Fruit fly (Drosophila melanogaster): Measurements from ENCODE around the gene CG43390.
A peak's percentile ranks its signal among the peaks of the same experiment; 100 is the strongest.
"Not testable (repeated sequence)": the region's sequence is repeated elsewhere in the genome, so short reads cannot be mapped to it uniquely, and the experiment has no call there.

CG43390 gene

DNA sequence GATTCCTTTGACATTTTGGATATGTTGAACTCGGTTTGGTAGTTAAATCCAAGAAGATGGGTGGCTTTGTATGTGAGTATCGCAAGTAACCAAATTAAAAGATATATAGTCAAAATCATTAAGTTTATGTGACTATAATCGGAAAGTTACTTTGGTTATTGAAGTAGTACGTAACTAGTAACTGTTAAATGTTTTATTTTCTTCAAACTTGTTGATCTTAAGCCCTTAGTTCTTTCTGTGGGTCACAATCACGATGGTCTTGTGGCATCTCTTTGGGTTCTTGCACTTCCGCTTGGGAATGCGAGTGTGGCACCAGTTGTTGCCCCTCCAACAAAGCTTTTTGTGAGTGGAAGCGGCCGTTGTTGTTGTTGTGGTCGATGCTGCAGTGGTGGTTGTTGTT is 2.8 kb downstream of the CG43390 start, which contains the start of gene CG33489:
TSS of gene CG33489 (minus strand) at position 101 of the 400 bp plus-strand sequence.
- not testable (repeated sequence) for TF ChIP-seq CG17801 (GFP tag; optimal IDR thresholded peaks at IDR 0.05; ENCODE audit: partially characterized antibody)

DNA sequence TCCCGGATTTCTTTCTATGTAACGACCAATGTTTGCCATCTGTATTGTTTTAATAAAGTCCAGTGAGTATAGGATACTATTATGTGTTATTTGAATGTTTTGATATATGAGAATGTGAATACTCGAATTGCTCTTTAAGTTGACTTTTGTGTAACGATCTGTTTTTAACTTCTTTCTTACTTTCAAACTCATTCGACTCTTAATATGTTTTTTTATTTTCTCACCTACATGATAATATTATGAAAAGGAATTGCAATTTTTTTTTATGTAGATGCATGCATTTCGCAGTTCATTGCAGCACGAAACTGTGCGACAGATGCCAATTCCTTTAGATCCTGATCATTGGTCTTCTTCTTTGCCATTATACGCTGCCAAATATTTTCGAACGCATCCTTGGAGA is 5.2 kb downstream of the CG43390 start, which contains the start of gene CG33490:
TSS of gene CG33490 (minus strand) at position 101 of the 400 bp plus-strand sequence.
- no peak for TF ChIP-seq CG17801 (GFP tag; optimal IDR thresholded peaks at IDR 0.05; ENCODE audit: partially characterized antibody)

DNA sequence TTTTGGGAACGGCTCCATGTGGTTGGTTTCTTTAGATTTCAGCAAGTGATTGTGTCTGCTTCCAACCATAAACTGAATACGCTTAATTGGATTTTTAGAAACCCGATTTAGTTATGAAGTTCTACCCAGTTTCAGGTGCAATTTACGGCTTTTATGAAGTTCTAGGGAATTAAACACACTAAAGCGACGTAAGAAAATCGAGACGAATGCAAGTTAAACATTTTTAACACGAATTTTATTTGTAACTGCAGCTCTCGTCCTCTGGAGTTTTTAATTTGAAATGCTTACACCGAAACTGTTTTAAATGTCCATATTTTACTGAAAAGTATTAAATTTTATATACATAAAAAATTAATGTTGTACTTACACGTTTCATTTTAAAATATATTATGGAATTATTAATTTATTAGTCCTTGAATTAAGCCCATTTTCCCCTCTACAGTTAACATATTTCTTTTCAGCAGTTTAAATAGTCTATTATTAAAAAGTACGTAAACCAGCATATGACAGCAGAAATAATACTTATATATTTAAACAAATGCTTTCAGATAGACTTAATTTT is 15.7 kb downstream of the CG43390 start, which contains the start of the genes CG46412 and CG33267:
TSS of gene CG46412 (minus strand) at position 101 of the 562 bp plus-strand sequence.
TSS of gene CG33267 (plus strand) at position 512 of the 562 bp plus-strand sequence.
- TF ChIP-seq CG17801 (GFP tag; optimal IDR thresholded peaks at IDR 0.05; ENCODE audit: partially characterized antibody) = no peak

DNA sequence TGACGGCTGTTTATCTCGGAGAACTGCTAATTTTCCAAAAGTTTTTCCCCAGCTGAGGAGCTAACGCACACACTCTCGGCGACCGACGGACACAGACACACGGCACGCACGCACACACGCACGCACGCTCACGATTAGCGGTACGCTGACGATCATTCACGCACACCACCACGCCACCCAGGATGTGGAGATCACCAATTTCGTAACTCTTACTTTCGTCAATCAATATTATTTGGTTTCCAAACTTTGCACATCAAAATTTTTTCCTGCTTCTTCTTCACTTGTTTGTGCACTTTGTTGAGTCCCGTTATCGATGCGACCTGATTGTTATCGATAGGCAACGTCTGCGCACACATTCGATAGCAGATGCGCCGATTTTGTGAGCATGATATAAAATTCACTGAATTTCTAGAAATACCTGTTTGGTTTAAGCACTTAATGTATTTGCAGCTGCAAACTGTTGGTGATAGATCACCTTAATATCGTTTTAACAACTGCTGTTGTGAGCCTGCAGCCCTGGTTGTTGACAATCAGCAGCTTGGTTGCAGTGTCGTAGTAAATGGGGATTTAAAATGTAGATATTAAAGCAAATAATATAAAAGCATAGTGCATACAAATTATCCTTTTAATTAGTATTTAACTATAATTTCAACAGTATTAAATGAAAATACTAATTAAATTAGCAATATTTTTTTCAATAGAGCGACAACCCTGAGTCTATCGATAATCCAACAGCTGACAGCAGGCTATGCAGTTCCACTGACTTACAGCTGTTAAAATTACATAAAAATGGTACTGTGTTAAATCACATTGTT is 17.6 kb downstream of the CG43390 start, which contains the start of the genes CG7394 and Mob2:
TSS of gene CG7394 (plus strand) at position 51 of the 815 bp plus-strand sequence.
TSS of gene Mob2 (minus strand) at position 288 of the 815 bp plus-strand sequence.
- peak; percentile 86 for TF ChIP-seq CG17801 (GFP tag; optimal IDR thresholded peaks at IDR 0.05; ENCODE audit: partially characterized antibody)

DNA sequence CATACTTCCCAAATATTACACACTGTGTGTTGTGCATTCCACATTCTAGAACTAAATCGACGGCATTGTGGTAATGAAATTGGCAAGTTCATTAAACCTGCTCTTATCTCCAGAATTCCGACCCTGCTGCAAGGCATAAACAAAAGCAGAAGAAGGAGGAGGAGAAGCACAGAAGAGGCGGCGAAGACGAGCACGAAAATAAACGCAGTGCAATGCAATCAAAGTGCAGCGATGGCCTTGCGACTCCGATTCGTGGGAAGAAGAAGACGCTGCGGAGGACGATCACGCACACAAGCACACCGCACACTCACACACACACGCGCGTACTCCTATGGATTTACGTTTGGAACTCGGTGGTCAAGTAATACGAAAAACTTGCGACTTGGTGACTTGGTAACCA is 18.9 kb downstream of the CG43390 start:
- TF ChIP-seq CG17801 (GFP tag; optimal IDR thresholded peaks at IDR 0.05; ENCODE audit: partially characterized antibody) = no peak

DNA sequence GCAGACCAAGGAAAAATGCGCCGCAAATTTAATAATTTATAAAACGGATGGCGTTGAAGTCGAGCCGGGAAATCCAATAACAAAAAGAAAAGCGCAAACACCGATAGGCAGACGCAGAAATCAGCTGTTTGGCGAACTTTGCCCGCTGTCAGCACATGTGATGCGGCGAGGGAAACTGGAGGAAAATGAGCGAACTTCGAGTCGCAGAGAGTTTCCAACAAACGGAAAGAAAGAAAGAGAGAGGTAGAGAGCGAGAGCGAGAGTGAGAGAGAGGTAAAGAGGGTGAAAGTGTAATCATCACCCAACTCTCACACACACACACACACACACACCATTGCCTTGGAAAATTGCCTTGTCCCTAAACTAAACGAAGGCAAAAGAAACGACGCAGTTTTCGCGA is 22.5 kb downstream of the CG43390 start:
- no peak for TF ChIP-seq CG17801 (GFP tag; optimal IDR thresholded peaks at IDR 0.05; ENCODE audit: partially characterized antibody)

DNA sequence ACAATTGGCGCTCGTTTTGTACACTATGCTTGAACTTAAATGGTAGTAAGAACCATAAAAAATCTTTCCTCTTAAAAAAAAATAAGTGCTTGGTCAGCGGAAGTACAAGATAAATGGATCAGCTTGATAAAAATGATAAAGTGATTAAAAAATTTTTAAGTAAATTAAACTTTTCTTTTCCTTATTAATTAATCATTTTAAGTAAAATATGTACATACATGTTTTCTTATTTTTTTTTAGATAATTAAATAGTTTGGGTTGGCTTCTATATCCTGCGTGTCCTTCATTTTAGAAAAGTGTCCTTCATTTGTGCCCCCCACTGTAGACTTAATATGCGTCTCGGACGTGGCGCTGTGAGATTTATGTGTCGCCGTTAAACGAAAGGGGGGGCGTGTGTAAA is 23.1 kb downstream of the CG43390 start:
- TF ChIP-seq CG17801 (GFP tag; optimal IDR thresholded peaks at IDR 0.05; ENCODE audit: partially characterized antibody) = no peak

DNA sequence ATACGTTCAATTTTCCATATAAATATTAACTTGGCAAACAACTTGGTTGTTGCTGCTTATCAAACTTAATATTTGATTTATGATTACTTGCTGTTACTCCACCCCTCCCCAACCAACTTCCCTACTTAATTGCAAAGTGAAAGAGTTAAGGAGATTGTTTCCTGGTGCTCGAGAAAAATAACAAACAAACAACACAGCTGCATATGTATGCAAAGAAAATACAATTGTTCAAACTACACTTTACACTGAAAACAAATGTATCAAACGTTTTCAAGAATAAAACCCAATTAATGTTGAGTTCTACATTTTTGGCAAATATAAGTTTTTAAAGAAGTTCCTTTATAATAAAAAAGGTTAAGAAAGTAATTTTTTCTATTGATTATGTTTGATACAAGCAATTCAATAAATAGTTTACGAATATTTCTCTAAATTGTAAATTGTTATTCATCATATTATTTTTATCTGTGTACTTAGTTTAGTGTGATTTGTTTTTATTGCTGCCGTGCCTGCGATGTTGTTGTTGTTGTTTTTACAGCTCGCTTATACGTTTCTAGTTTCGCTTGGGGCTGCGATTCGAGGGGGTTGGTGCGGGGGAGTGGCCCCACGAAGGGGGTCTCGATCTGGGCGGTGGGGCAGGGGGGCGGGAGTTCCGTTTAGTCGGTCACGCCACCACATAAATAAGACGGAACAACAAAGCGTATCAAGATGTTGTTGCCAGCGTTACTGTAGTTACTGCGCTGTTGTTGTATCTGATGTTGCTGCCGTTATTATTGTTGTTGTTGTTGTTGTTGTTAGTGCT is 23.9 kb downstream of the CG43390 start:
- no peak for TF ChIP-seq CG17801 (GFP tag; optimal IDR thresholded peaks at IDR 0.05; ENCODE audit: partially characterized antibody)

DNA sequence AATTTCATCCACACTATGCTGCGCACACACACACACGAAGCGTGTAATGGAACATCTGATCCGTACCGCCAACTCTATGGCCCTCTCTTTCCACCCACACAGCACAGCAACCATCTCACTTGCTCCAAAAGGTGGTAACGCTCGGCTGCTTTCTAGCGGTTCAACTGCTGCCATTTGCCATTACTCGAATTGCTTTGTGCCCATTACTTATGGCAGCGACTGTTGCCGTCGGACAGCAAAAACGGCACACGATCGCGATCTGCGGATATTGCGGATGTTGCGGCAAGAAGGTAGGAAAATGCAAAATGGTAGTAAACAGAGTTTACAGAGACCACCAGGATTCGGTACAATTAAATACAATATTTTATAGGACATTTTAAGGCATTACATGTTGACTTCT is 25.0 kb downstream of the CG43390 start:
- TF ChIP-seq CG17801 (GFP tag; optimal IDR thresholded peaks at IDR 0.05; ENCODE audit: partially characterized antibody) = no peak

DNA sequence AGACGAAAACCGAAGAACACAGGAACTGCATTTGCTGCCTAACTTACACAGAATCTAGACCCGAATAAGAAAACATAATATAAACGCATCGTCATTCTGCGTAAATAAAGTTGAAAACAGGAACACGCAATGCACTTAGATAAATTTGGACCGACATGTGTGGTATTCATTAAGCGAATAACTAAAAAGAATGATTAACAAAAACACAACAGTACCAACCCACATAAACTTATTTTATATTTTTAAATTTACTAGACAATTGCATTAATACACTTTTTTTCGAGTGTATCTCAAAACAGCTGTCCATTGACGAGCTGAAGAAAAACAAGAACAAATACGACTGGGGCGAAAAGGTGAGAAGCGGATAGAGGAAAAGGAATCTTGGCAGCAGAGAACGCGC is 25.4 kb downstream of the CG43390 start:
- TF ChIP-seq CG17801 (GFP tag; optimal IDR thresholded peaks at IDR 0.05; ENCODE audit: partially characterized antibody) = peak; percentile 68

DNA sequence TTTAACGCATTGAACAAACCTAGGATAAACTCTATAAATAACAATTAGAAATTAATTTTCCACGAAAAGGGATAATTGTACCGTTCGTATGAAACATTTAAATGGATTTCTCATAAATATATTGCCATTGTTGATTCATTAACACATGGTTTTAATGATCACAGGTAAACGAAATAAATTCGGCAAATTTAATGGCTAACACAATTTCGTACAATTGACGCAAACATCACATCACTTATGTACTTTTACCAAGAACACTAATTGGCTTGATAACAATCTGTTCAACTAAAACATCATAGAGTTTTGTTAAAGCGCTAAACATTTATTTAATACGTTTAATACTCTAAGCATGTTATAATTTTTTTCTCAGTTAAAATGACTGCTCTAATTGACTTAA is 26.1 kb downstream of the CG43390 start:
- TF ChIP-seq CG17801 (GFP tag; optimal IDR thresholded peaks at IDR 0.05; ENCODE audit: partially characterized antibody) = no peak

DNA sequence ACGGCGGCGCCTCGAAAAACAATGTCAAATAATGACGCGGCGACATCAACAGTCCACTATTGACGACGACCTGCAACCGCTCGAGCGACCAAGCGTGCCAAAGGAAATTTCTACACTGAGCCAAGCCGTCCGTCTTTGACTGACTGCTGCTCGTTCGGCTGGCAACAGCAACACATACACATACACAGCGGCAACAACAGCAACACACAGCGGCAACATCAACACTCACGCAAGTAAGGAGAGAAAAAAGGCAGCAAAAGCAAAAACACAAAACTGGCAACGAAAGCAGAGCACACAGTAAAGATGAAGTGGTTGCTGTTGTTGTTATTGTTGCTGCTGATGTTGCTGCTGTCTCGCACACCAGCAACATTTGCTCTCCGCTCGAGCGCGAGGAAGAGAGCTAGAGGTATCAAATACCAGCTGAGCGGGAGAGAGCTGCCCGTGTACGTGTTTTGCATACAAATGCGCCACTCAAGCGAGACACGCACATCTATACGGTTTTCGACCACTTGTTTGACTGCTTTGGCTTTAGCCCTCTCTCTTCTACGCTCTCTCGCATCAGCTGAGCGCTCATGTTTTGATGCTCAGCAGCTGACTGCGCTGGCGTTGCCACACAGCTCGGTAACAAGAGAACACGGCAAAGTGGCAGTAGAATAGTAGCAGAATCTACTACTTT is 26.6 kb downstream of the CG43390 start:
- TF ChIP-seq CG17801 (GFP tag; optimal IDR thresholded peaks at IDR 0.05; ENCODE audit: partially characterized antibody) = peak; percentile 72

DNA sequence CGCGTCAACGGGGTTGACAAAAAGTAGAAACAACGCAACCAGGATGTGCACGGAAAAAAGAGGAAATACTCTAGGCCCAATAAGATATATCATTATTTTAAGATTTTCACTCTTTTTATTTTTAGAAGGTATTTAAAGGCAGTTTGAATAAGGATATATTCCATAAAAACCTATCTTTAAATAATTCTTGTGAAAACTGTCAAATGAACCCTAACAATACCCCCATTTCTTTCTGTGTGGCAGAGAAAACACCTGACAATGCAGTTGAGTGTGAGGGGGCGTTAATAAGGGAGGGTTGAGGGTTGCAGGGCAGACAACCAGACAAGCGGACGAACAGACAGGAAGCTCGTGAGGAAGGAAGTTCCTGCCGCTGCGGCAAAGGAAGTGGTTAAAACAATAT is 27.8 kb downstream of the CG43390 start:
- no peak for TF ChIP-seq CG17801 (GFP tag; optimal IDR thresholded peaks at IDR 0.05; ENCODE audit: partially characterized antibody)

DNA sequence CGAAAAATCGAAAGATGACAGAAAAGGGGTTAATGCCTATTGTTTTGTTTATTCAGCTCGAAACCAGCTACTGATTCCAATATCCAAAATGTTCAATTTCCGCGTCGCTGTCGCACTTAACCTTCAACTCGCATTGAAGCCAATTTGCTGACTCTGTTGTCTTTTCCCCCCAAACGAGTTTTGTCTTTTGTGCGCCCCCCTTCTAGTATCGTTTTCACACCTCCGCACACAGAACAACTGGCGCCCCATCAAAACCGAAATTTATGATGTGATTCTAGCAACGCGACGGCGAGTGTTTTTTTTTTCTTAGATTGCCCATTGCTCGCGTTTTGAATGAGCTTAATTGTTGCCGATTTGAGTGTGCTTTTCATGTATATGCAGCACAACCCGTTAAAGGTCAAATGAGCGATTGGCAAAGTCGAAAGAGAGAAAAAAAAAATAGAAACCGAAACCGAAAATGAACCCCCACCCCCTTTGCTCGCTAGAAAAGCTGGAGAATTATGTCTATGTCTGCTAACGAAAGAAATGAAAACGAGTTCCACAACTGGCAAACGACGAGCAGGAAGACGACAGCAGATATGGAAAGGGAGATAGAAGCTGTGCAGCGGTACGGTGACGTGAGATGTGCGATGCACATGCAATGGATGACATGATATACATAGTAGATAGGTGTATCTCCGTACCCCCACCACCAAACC is 29.2 kb downstream of the CG43390 start:
- no peak for TF ChIP-seq CG17801 (GFP tag; optimal IDR thresholded peaks at IDR 0.05; ENCODE audit: partially characterized antibody)

All from ovary, adult (tissue).